Fruit fly (Drosophila melanogaster) whole organism, prepupa: ENCODE results near the gene t-Grip91.
A peak's percentile ranks its signal among the peaks of the same experiment; 100 is the strongest.

Experiments used
- CG10631 ChIP-seq: fragments of 200-800 bp; sonication (Bioruptor generic); optimal IDR thresholded peaks from 2 replicates; lab custom pipeline; 2016; ENCODE audit warnings: missing biosample characterization, missing genetic modification characterization
- CG10669 ChIP-seq: fragments of 200-800 bp; sonication (Bioruptor generic); optimal IDR thresholded peaks from 3 replicates; lab custom pipeline; 2018; ENCODE audit warnings: missing biosample characterization, mild to moderate bottlenecking, missing genetic modification characterization, moderate library complexity
- CG11762 ChIP-seq: fragments of 200-800 bp; sonication (Bioruptor generic); optimal IDR thresholded peaks from 3 replicates; lab custom pipeline; 2016; ENCODE audit warnings: missing biosample characterization, missing genetic modification characterization; ENCODE audit not compliant: insufficient read depth
- CG11902 ChIP-seq: fragments of 200-800 bp; sonication (Bioruptor generic); optimal IDR thresholded peaks from 3 replicates; lab custom pipeline; 2016; ENCODE audit warnings: missing biosample characterization, missing genetic modification characterization
- CG15336 ChIP-seq: fragments of 200-800 bp; sonication (Bioruptor generic); IDR thresholded peaks from 2 replicates; pipeline ENCODE4 v1.3.6; 2022; ENCODE audit warnings: missing biosample characterization, missing genetic modification characterization
- CG1621 ChIP-seq: fragments of 200-800 bp; sonication (Bioruptor generic); optimal IDR thresholded peaks from 3 replicates; lab custom pipeline; 2018; ENCODE audit warnings: missing biosample characterization, mild to moderate bottlenecking, missing genetic modification characterization
- CG16779 ChIP-seq: fragments of 200-800 bp; sonication (Bioruptor generic); optimal IDR thresholded peaks from 3 replicates; lab custom pipeline; 2017; ENCODE audit warnings: missing biosample characterization, mild to moderate bottlenecking, missing genetic modification characterization
- CG31627 ChIP-seq: fragments of 200-800 bp; sonication (Bioruptor generic); optimal IDR thresholded peaks from 3 replicates; lab custom pipeline; 2016; ENCODE audit warnings: missing biosample characterization, missing genetic modification characterization
- CG32006 ChIP-seq: fragments of 200-800 bp; sonication (Bioruptor generic); optimal IDR thresholded peaks from 3 replicates; lab custom pipeline; 2017; ENCODE audit warnings: missing biosample characterization, mild to moderate bottlenecking, missing genetic modification characterization
- CG34406 ChIP-seq: fragments of 200-800 bp; sonication (Bioruptor generic); optimal IDR thresholded peaks from 3 replicates; lab custom pipeline; 2016; ENCODE audit warnings: missing biosample characterization, missing genetic modification characterization
- CG3919 ChIP-seq: fragments of 200-800 bp; sonication (Bioruptor generic); optimal IDR thresholded peaks from 3 replicates; lab custom pipeline; 2016; ENCODE audit warnings: missing biosample characterization, missing genetic modification characterization
- CG4318 ChIP-seq: fragments of 200-800 bp; sonication (Bioruptor generic); optimal IDR thresholded peaks from 3 replicates; lab custom pipeline; 2017; ENCODE audit warnings: missing biosample characterization, mild to moderate bottlenecking, missing genetic modification characterization
- CG6163 ChIP-seq: fragments of 200-800 bp; sonication (Bioruptor generic); IDR thresholded peaks from 3 replicates; pipeline ENCODE4 v1.3.6; 2022; ENCODE audit warnings: missing biosample characterization, missing genetic modification characterization
- CG6276 ChIP-seq: fragments of 200-800 bp; sonication (Bioruptor generic); optimal IDR thresholded peaks from 2 replicates; lab custom pipeline; 2017; ENCODE audit warnings: missing biosample characterization, mild to moderate bottlenecking, missing genetic modification characterization
- CG6792 ChIP-seq: fragments of 200-800 bp; sonication (Bioruptor generic); optimal IDR thresholded peaks from 3 replicates; lab custom pipeline; 2016; ENCODE audit warnings: missing biosample characterization, missing genetic modification characterization
- CG6808 ChIP-seq: fragments of 200-800 bp; sonication (Bioruptor generic); optimal IDR thresholded peaks from 3 replicates; lab custom pipeline; 2017; ENCODE audit warnings: missing biosample characterization, missing genetic modification characterization, mild to moderate bottlenecking, moderate library complexity, missing genetic modification reagents
- CG8319 ChIP-seq: fragments of 200-800 bp; sonication (Bioruptor generic); optimal IDR thresholded peaks from 3 replicates; lab custom pipeline; 2016; ENCODE audit warnings: missing biosample characterization, missing genetic modification characterization
- Eip75B ChIP-seq: fragments of 200-800 bp; sonication (Bioruptor generic); optimal IDR thresholded peaks from 3 replicates; lab custom pipeline; 2016; ENCODE audit warnings: missing biosample characterization, missing genetic modification characterization
- Eip78C ChIP-seq: fragments of 200-800 bp; sonication (Bioruptor generic); peaks from one replicate; lab custom pipeline; 2016; ENCODE audit warnings: missing biosample characterization, missing genetic modification characterization
- Eip93F ChIP-seq: fragments of 200-800 bp; sonication (Bioruptor generic); optimal IDR thresholded peaks from 2 replicates; lab custom pipeline; 2016; ENCODE audit warnings: missing biosample characterization, mild to moderate bottlenecking, missing genetic modification characterization
- Ets21C ChIP-seq: fragments of 200-800 bp; sonication (Bioruptor generic); optimal IDR thresholded peaks from 3 replicates; lab custom pipeline; 2016; ENCODE audit warnings: missing biosample characterization, missing genetic modification characterization
- Ets96B ChIP-seq: fragments of 200-800 bp; optimal IDR thresholded peaks from 2 replicates; lab custom pipeline; 2019; ENCODE audit warnings: missing biosample characterization, mild to moderate bottlenecking, missing genetic modification characterization, moderate library complexity
- Gug ChIP-seq: fragments of 200-800 bp; sonication (Bioruptor generic); IDR thresholded peaks from 2 replicates; pipeline ENCODE4 v1.3.6; 2022; ENCODE audit warnings: missing biosample characterization, missing genetic modification characterization
- Hr39 ChIP-seq: fragments of 200-800 bp; sonication (Bioruptor generic); optimal IDR thresholded peaks from 2 replicates; lab custom pipeline; 2016; ENCODE audit warnings: missing biosample characterization, missing genetic modification characterization
- Lpt ChIP-seq: fragments of 200-800 bp; sonication (Bioruptor generic); optimal IDR thresholded peaks from 3 replicates; lab custom pipeline; 2016; ENCODE audit warnings: missing biosample characterization, missing genetic modification characterization
- Met ChIP-seq: fragments of 200-800 bp; sonication (Bioruptor generic); optimal IDR thresholded peaks from 3 replicates; lab custom pipeline; 2016; ENCODE audit warnings: missing biosample characterization, missing genetic modification characterization
- OdsH ChIP-seq: fragments of 200-800 bp; sonication (Bioruptor generic); optimal IDR thresholded peaks from 3 replicates; lab custom pipeline; 2016; ENCODE audit warnings: missing biosample characterization, missing genetic modification characterization
- Smox ChIP-seq: fragments of 200-800 bp; sonication (Bioruptor generic); optimal IDR thresholded peaks from 3 replicates; lab custom pipeline; 2016; ENCODE audit warnings: missing biosample characterization, missing genetic modification characterization
- Sox14 ChIP-seq: fragments of 200-800 bp; sonication (Bioruptor generic); optimal IDR thresholded peaks from 3 replicates; lab custom pipeline; 2016; ENCODE audit warnings: missing biosample characterization, missing genetic modification characterization
- achi ChIP-seq: fragments of 200-800 bp; sonication (Bioruptor generic); optimal IDR thresholded peaks from 3 replicates; lab custom pipeline; 2016; ENCODE audit warnings: missing biosample characterization, missing genetic modification characterization
- acj6 ChIP-seq: fragments of 200-800 bp; sonication (Bioruptor generic); optimal IDR thresholded peaks from 3 replicates; lab custom pipeline; 2016; ENCODE audit warnings: missing biosample characterization, missing genetic modification characterization
- cyc ChIP-seq: fragments of 200-800 bp; sonication (Bioruptor generic); optimal IDR thresholded peaks from 3 replicates; lab custom pipeline; 2016; ENCODE audit warnings: missing biosample characterization, missing genetic modification characterization
- dac ChIP-seq: fragments of 200-800 bp; sonication (Bioruptor generic); optimal IDR thresholded peaks from 2 replicates; lab custom pipeline; 2017; ENCODE audit warnings: missing biosample characterization, mild to moderate bottlenecking, missing genetic modification characterization
- dsx ChIP-seq: fragments of 200-800 bp; optimal IDR thresholded peaks from 3 replicates; lab custom pipeline; 2019; ENCODE audit warnings: missing biosample characterization, mild to moderate bottlenecking, missing genetic modification characterization, moderate library complexity; ENCODE audit not compliant: poor library complexity, severe bottlenecking
- eg ChIP-seq: fragments of 200-800 bp; sonication (Bioruptor generic); IDR thresholded peaks from 3 replicates; pipeline ENCODE4 v1.3.6; 2022; ENCODE audit warnings: missing biosample characterization, missing genetic modification characterization
- esn ChIP-seq: fragments of 200-800 bp; sonication (Bioruptor generic); optimal IDR thresholded peaks from 2 replicates; lab custom pipeline; 2016; ENCODE audit warnings: missing biosample characterization, mild to moderate bottlenecking, missing genetic modification characterization, moderate library complexity
- fd59A ChIP-seq: fragments of 200-800 bp; sonication (Bioruptor generic); optimal IDR thresholded peaks from 2 replicates; lab custom pipeline; 2017; ENCODE audit warnings: missing biosample characterization, mild to moderate bottlenecking, missing genetic modification characterization, missing genetic modification reagents
- fd85E ChIP-seq: fragments of 200-800 bp; sonication (Bioruptor generic); optimal IDR thresholded peaks from 3 replicates; lab custom pipeline; 2016; ENCODE audit warnings: missing biosample characterization, missing genetic modification characterization
- fkh ChIP-seq: fragments of 200-800 bp; sonication (Bioruptor generic); optimal IDR thresholded peaks from 3 replicates; lab custom pipeline; 2017; ENCODE audit warnings: missing biosample characterization, mild to moderate bottlenecking, missing genetic modification characterization, moderate library complexity
- lz ChIP-seq: fragments of 200-800 bp; sonication (Bioruptor generic); optimal IDR thresholded peaks from 3 replicates; lab custom pipeline; 2016; ENCODE audit warnings: missing biosample characterization, missing genetic modification characterization
- net ChIP-seq: fragments of 200-800 bp; sonication (Bioruptor generic); optimal IDR thresholded peaks from 3 replicates; lab custom pipeline; 2016; ENCODE audit warnings: missing biosample characterization, missing genetic modification characterization
- salr ChIP-seq, 2 experiments: fragments of 200-800 bp; sonication (Bioruptor generic); optimal IDR thresholded peaks; 3 replicates each; lab custom pipeline; 2016 to 2018; ENCODE audit warnings: missing biosample characterization in 2 of 2, missing genetic modification characterization in 2 of 2, mild to moderate bottlenecking in 1 of 2
- spab ChIP-seq: fragments of 200-800 bp; sonication (Bioruptor generic); optimal IDR thresholded peaks from 2 replicates; lab custom pipeline; 2017; ENCODE audit warnings: missing biosample characterization, mild to moderate bottlenecking, missing genetic modification characterization, missing genetic modification reagents
- ss ChIP-seq, 2 experiments: fragments of 200-800 bp; sonication (Bioruptor generic); optimal IDR thresholded peaks; 2 replicates in 1 of 2; 3 replicates in 1 of 2; lab custom pipeline; 2017 to 2018; ENCODE audit warnings: mild to moderate bottlenecking in 2 of 2, missing biosample characterization in 2 of 2, missing genetic modification characterization in 2 of 2, moderate library complexity in 1 of 2
- svp ChIP-seq: fragments of 200-800 bp; sonication (Bioruptor generic); peaks from one replicate; lab custom pipeline; 2016; ENCODE audit warnings: missing biosample characterization, missing genetic modification characterization
- vri ChIP-seq: fragments of 200-800 bp; sonication (Bioruptor generic); optimal IDR thresholded peaks from 3 replicates; lab custom pipeline; 2016; ENCODE audit warnings: missing biosample characterization, mild to moderate bottlenecking, missing genetic modification characterization

Gene t-Grip91

dm6 chr2L:15743578-15743977, 40.3 kb upstream of the t-Grip91 start (continued):
- TF ChIP-seq CG6808 (GFP tag; lab: Kevin White, UChicago) (peak; percentile 19), Eip75B (GFP tag; lab: Kevin White, UChicago) (peak; percentile 95), CG11902 (GFP tag; lab: Kevin White, UChicago) (peak; percentile 53), vri (GFP tag; lab: Kevin White, UChicago) (peak; percentile 94), esn (peak; percentile 98), CG6792 (GFP tag; lab: Kevin White, UChicago) (peak; percentile 95), svp (GFP tag; lab: Kevin White, UChicago) (peak; percentile 91), Eip93F (GFP tag; lab: Kevin White, UChicago) (peak; percentile 59), CG34406 (GFP tag; lab: Kevin White, UChicago) (peak; percentile 92), CG15336 (no peak), achi (GFP tag; lab: Kevin White, UChicago) (peak; percentile 92), Lpt (GFP tag; lab: Kevin White, UChicago) (peak; percentile 69), ss (GFP tag; optimal IDR thresholded peaks at IDR 0.05; lab: Kevin White, UChicago) (no peak), salr (GFP tag; optimal IDR thresholded peaks at IDR 0.05; lab: Kevin White, UChicago) (peak; percentile 80 to 88), Ets21C (peak; percentile 96), fkh (GFP tag; lab: Kevin White, UChicago) (no peak), CG6163 (GFP tag; lab: Robert Waterston, UW) (peak; percentile 81), CG1621 (tag; lab: Kevin White, UChicago) (peak; percentile 89), CG31627 (peak; percentile 98), Met (GFP tag; lab: Kevin White, UChicago) (peak; percentile 96), Eip78C (GFP tag; lab: Kevin White, UChicago) (peak; percentile 88), Sox14 (peak; percentile 96), CG6276 (no peak), Hr39 (GFP tag; lab: Kevin White, UChicago) (peak; percentile 97), fd85E (GFP tag; lab: Kevin White, UChicago) (no peak), eg (GFP tag; lab: Robert Waterston, UW) (no peak), CG8319 (GFP tag; lab: Kevin White, UChicago) (no peak), CG4318 (GFP tag; lab: Kevin White, UChicago) (peak; percentile 12), fd59A (GFP tag; lab: Kevin White, UChicago) (peak; percentile 93), OdsH (peak; percentile 92), acj6 (peak; percentile 96), CG3919 (GFP tag; lab: Kevin White, UChicago) (peak; percentile 7), CG32006 (peak; percentile 65), Gug (GFP tag; lab: Robert Waterston, UW) (no peak), CG10631 (GFP tag; lab: Kevin White, UChicago) (peak; percentile 95), cyc (peak; percentile 48), dsx (GFP tag; lab: Kevin White, UChicago) (no peak)

- TF ChIP-seq CG11762 (GFP tag; lab: Kevin White, UChicago) (no peak), achi (GFP tag; lab: Kevin White, UChicago) (no peak), Smox (GFP tag; lab: Kevin White, UChicago) (no peak), esn (no peak), CG6792 (GFP tag; lab: Kevin White, UChicago) (no peak), lz (GFP tag; lab: Kevin White, UChicago) (no peak), acj6 (no peak), dac (GFP tag; lab: Kevin White, UChicago) (no peak), CG8319 (GFP tag; lab: Kevin White, UChicago) (no peak), CG10631 (GFP tag; lab: Kevin White, UChicago) (no peak), Ets21C (no peak), Eip93F (GFP tag; lab: Kevin White, UChicago) (no peak), CG15336 (no peak), Ets96B (tag; lab: Kevin White, UChicago) (no peak), Sox14 (peak; percentile 65), CG6808 (GFP tag; lab: Kevin White, UChicago) (no peak), CG6163 (GFP tag; lab: Robert Waterston, UW) (peak; percentile 40; the same call in 1 of the 3 replicates), fd59A (GFP tag; lab: Kevin White, UChicago) (no peak), Eip75B (GFP tag; lab: Kevin White, UChicago) (no peak), cyc (no peak), CG16779 (tag; lab: Kevin White, UChicago) (no peak), ss (GFP tag; optimal IDR thresholded peaks at IDR 0.05; lab: Kevin White, UChicago) (peak; percentile 11 to 21), vri (GFP tag; lab: Kevin White, UChicago) (no peak), fkh (GFP tag; lab: Kevin White, UChicago) (no peak), Eip78C (GFP tag; lab: Kevin White, UChicago) (peak; percentile 65), spab (GFP tag; lab: Kevin White, UChicago) (no peak), CG10669 (no peak), net (GFP tag; lab: Kevin White, UChicago) (no peak), CG34406 (GFP tag; lab: Kevin White, UChicago) (no peak), eg (GFP tag; lab: Robert Waterston, UW) (no peak)
These were observed 38.6 kb upstream of the t-Grip91 start for dm6 chr2L:15745036-15745854.
